Worm (Caenorhabditis elegans) whole organism, young adult: Measurements from ENCODE around the gene W04E12.4.

Experiments
- B0035.1 ChIP-seq: sonication (generic microtip); optimal IDR thresholded peaks from 2 replicates; lab custom pipeline; 2016; ENCODE audit warnings: missing genetic modification characterization, mild to moderate bottlenecking, missing compliant biosample characterization, missing genotype, missing genetic modification reagents
- D2030.7 ChIP-seq: fragments of 200-800 bp; sonication (Bioruptor generic); IDR thresholded peaks from 2 replicates; pipeline ENCODE4 v1.3.6; 2022; ENCODE audit warnings: missing genetic modification reagents, missing genetic modification characterization, missing compliant biosample characterization
- F23B12.7 ChIP-seq: sonication (generic microtip); optimal IDR thresholded peaks from 2 replicates; lab custom pipeline; 2017; ENCODE audit warnings: missing genetic modification characterization, mild to moderate bottlenecking, missing compliant biosample characterization, antibody characterized with exemption, moderate library complexity; ENCODE audit not compliant: insufficient read depth
- F33H1.4 ChIP-seq: fragments of 200-800 bp; sonication (Bioruptor generic); IDR thresholded peaks from 2 replicates; pipeline ENCODE4 v1.3.6; 2022; ENCODE audit warnings: missing genetic modification reagents, missing genetic modification characterization, missing compliant biosample characterization
- F39B2.1 ChIP-seq: fragments of 200-800 bp; sonication (Bioruptor generic); IDR thresholded peaks from 2 replicates; pipeline ENCODE4 v1.3.6; 2022; ENCODE audit warnings: missing genetic modification reagents, missing genetic modification characterization, missing compliant biosample characterization
- F52B5.7 ChIP-seq: sonication (generic microtip); optimal IDR thresholded peaks from 2 replicates; lab custom pipeline; 2016; ENCODE audit warnings: mild to moderate bottlenecking, missing genetic modification characterization, missing compliant biosample characterization
- F55B11.4 ChIP-seq: sonication (generic microtip); optimal IDR thresholded peaks from 2 replicates; lab custom pipeline; 2016; ENCODE audit warnings: missing compliant biosample characterization, missing genetic modification characterization, borderline replicate concordance; ENCODE audit not compliant: insufficient read depth
- Y95B8A.8 ChIP-seq: fragments of 200-800 bp; sonication (Bioruptor generic); IDR thresholded peaks from 2 replicates; pipeline ENCODE4 v1.3.6; 2022; ENCODE audit warnings: missing genetic modification reagents, missing genetic modification characterization, missing compliant biosample characterization
- aptf-3 ChIP-seq: fragments of 200-800 bp; sonication (Bioruptor generic); IDR thresholded peaks from 2 replicates; pipeline ENCODE4 v1.3.6; 2022; ENCODE audit warnings: missing genetic modification characterization, missing compliant biosample characterization
- athp-1 ChIP-seq: sonication (generic microtip); optimal IDR thresholded peaks from 2 replicates; lab custom pipeline; 2017; ENCODE audit warnings: mild to moderate bottlenecking, missing genetic modification characterization, missing compliant biosample characterization
- attf-3 ChIP-seq: fragments of 200-800 bp; sonication (Bioruptor generic); conservative IDR thresholded peaks from 2 replicates; pipeline ENCODE4 v1.3.6; 2022; ENCODE audit warnings: missing genetic modification reagents, missing genetic modification characterization, missing compliant biosample characterization
- attf-5 ChIP-seq: fragments of 200-800 bp; sonication (Bioruptor generic); optimal IDR thresholded peaks from 2 replicates; lab custom pipeline; 2018; ENCODE audit warnings: mild to moderate bottlenecking, missing genetic modification characterization, missing compliant biosample characterization
- bed-2 ChIP-seq: fragments of 200-800 bp; sonication (Bioruptor generic); IDR thresholded peaks from 2 replicates; pipeline ENCODE4 v1.3.6; 2022; ENCODE audit warnings: missing genetic modification reagents, missing genetic modification characterization, missing compliant biosample characterization
- ccch-3 ChIP-seq: fragments of 200-800 bp; sonication (Bioruptor generic); optimal IDR thresholded peaks from 2 replicates; lab custom pipeline; 2018; ENCODE audit warnings: mild to moderate bottlenecking, missing genetic modification characterization, missing compliant biosample characterization
- cebp-2 ChIP-seq: fragments of 200-800 bp; sonication (Bioruptor generic); IDR thresholded peaks from 2 replicates; pipeline ENCODE4 v1.3.6; 2022; ENCODE audit warnings: missing genetic modification characterization, missing compliant biosample characterization
- ceh-100 ChIP-seq: fragments of 200-800 bp; sonication (Bioruptor generic); IDR thresholded peaks from 2 replicates; pipeline ENCODE4 v1.3.6; 2022; ENCODE audit warnings: missing genetic modification reagents, missing genetic modification characterization, missing compliant biosample characterization
- ceh-27 ChIP-seq: fragments of 200-800 bp; sonication (Bioruptor generic); optimal IDR thresholded peaks from 2 replicates; lab custom pipeline; 2018; ENCODE audit warnings: mild to moderate bottlenecking, missing genetic modification characterization, moderate library complexity, missing compliant biosample characterization
- die-1 ChIP-seq: sonication (generic microtip); optimal IDR thresholded peaks from 2 replicates; lab custom pipeline; 2016; ENCODE audit warnings: missing genotype, mild to moderate bottlenecking, missing genetic modification characterization, missing compliant biosample characterization
- egrh-3 ChIP-seq: fragments of 200-800 bp; sonication (Bioruptor generic); IDR thresholded peaks from 2 replicates; pipeline ENCODE4 v1.3.6; 2022; ENCODE audit warnings: missing genetic modification reagents, missing genetic modification characterization, missing compliant biosample characterization
- ekl-4 ChIP-seq: fragments of 200-800 bp; sonication (Bioruptor generic); IDR thresholded peaks from 2 replicates; pipeline ENCODE4 v1.3.6; 2022; ENCODE audit warnings: missing genetic modification reagents, missing genetic modification characterization, missing compliant biosample characterization
- him-1 ChIP-seq: sonication (generic microtip); optimal IDR thresholded peaks from 2 replicates; lab custom pipeline; 2016; ENCODE audit warnings: missing genotype, missing genetic modification reagents, missing genetic modification characterization, missing compliant biosample characterization
- hlh-12 ChIP-seq: sonication (generic microtip); optimal IDR thresholded peaks from 2 replicates; lab custom pipeline; 2016; ENCODE audit warnings: missing genetic modification characterization, missing compliant biosample characterization
- hlh-26 ChIP-seq: fragments of 200-800 bp; sonication (Bioruptor generic); conservative IDR thresholded peaks from 2 replicates; pipeline ENCODE4 v1.3.6; 2022; ENCODE audit warnings: missing genetic modification reagents, missing genetic modification characterization, missing compliant biosample characterization
- hmg-20 ChIP-seq: fragments of 200-800 bp; sonication (Bioruptor generic); IDR thresholded peaks from 2 replicates; pipeline ENCODE4 v1.3.6; 2022; ENCODE audit warnings: missing genetic modification reagents, missing genetic modification characterization, missing compliant biosample characterization
- hsf-1 ChIP-seq: fragments of 200-800 bp; sonication (Bioruptor generic); IDR thresholded peaks from 2 replicates; pipeline ENCODE4 v1.3.6; 2022; ENCODE audit warnings: missing genetic modification reagents, missing genetic modification characterization, missing compliant biosample characterization
- lag-1 ChIP-seq: fragments of 200-800 bp; sonication (Bioruptor generic); IDR thresholded peaks from 2 replicates; pipeline ENCODE4 v1.3.6; 2022; ENCODE audit warnings: missing genetic modification reagents, missing genetic modification characterization, missing compliant biosample characterization
- let-526 ChIP-seq: fragments of 200-800 bp; sonication (Bioruptor generic); IDR thresholded peaks from 2 replicates; pipeline ENCODE4 v1.3.6; 2022; ENCODE audit warnings: missing genetic modification reagents, missing genetic modification characterization, missing compliant biosample characterization
- lin-26 ChIP-seq: fragments of 200-800 bp; sonication (Bioruptor generic); IDR thresholded peaks from 2 replicates; pipeline ENCODE4 v1.3.6; 2022; ENCODE audit warnings: missing genetic modification reagents, missing genetic modification characterization, missing compliant biosample characterization
- madf-10 ChIP-seq: sonication (generic microtip); optimal IDR thresholded peaks from 2 replicates; lab custom pipeline; 2016; ENCODE audit warnings: mild to moderate bottlenecking, missing genetic modification characterization, missing compliant biosample characterization
- mel-28 ChIP-seq: sonication (generic microtip); optimal IDR thresholded peaks from 2 replicates; lab custom pipeline; 2016; ENCODE audit warnings: borderline replicate concordance, mild to moderate bottlenecking, missing genetic modification characterization, missing compliant biosample characterization
- mxl-1 ChIP-seq: sonication (generic microtip); optimal IDR thresholded peaks from 2 replicates; lab custom pipeline; 2016; ENCODE audit warnings: missing genetic modification characterization, missing compliant biosample characterization
- nfya-2 ChIP-seq: fragments of 200-800 bp; sonication (Bioruptor generic); IDR thresholded peaks from 2 replicates; pipeline ENCODE4 v1.3.6; 2022; ENCODE audit warnings: missing genetic modification reagents, missing genetic modification characterization, missing compliant biosample characterization
- nhr-120 ChIP-seq: fragments of 200-800 bp; sonication (Bioruptor generic); IDR thresholded peaks from 2 replicates; pipeline ENCODE4 v1.3.6; 2022; ENCODE audit warnings: missing genetic modification characterization, missing compliant biosample characterization
- nhr-80 ChIP-seq: sonication (generic microtip); optimal IDR thresholded peaks from 2 replicates; lab custom pipeline; 2016; ENCODE audit warnings: missing genetic modification characterization, missing compliant biosample characterization
- pbrm-1 ChIP-seq: fragments of 200-800 bp; sonication (Bioruptor generic); IDR thresholded peaks from 2 replicates; pipeline ENCODE4 v1.3.6; 2022; ENCODE audit warnings: missing genetic modification reagents, missing genetic modification characterization, missing compliant biosample characterization
- pha-4 ChIP-seq: fragments of 150-350 bp; sonication (generic microtip); optimal IDR thresholded peaks from 2 replicates; lab custom pipeline; 2014; ENCODE audit warnings: missing biosample characterization, missing genetic modification reagents, missing genetic modification characterization
- rcor-1 ChIP-seq: fragments of 200-800 bp; sonication (Bioruptor generic); IDR thresholded peaks from 2 replicates; pipeline ENCODE4 v1.3.6; 2022; ENCODE audit warnings: missing genetic modification reagents, missing genetic modification characterization, missing compliant biosample characterization
- rec-8 ChIP-seq, 2 experiments: sonication (generic microtip); optimal IDR thresholded peaks; 2 replicates each; lab custom pipeline; 2016; ENCODE audit warnings: mild to moderate bottlenecking in 2 of 2, missing genetic modification characterization in 2 of 2, missing genetic modification reagents in 2 of 2, missing genotype in 2 of 2, missing biosample characterization in 1 of 2, missing compliant biosample characterization in 1 of 2, moderate library complexity in 1 of 2
- repo-1 ChIP-seq: sonication (generic microtip); optimal IDR thresholded peaks from 2 replicates; lab custom pipeline; 2017; ENCODE audit warnings: mild to moderate bottlenecking, missing genetic modification characterization, missing compliant biosample characterization
- sdz-38 ChIP-seq: sonication (generic microtip); optimal IDR thresholded peaks from 2 replicates; lab custom pipeline; 2016; ENCODE audit warnings: missing genotype, missing genetic modification characterization, missing compliant biosample characterization
- sea-2 ChIP-seq: fragments of 200-800 bp; sonication (Bioruptor generic); IDR thresholded peaks from 2 replicates; pipeline ENCODE4 v1.3.6; 2022; ENCODE audit warnings: missing genetic modification characterization, missing compliant biosample characterization
- somi-1 ChIP-seq: fragments of 200-800 bp; sonication (Bioruptor generic); optimal IDR thresholded peaks from 2 replicates; lab custom pipeline; 2018; ENCODE audit warnings: mild to moderate bottlenecking, missing genetic modification characterization, missing compliant biosample characterization
- tbx-9 ChIP-seq: sonication (generic microtip); optimal IDR thresholded peaks from 2 replicates; lab custom pipeline; 2016; ENCODE audit warnings: borderline replicate concordance, missing genetic modification characterization, inconsistent platforms, missing compliant biosample characterization
- tlf-1 ChIP-seq: fragments of 200-800 bp; sonication (Bioruptor generic); optimal IDR thresholded peaks from 2 replicates; lab custom pipeline; 2018; ENCODE audit warnings: mild to moderate bottlenecking, missing genetic modification characterization, missing compliant biosample characterization
- zfh-2 ChIP-seq: fragments of 200-800 bp; sonication (Bioruptor generic); conservative IDR thresholded peaks from 2 replicates; pipeline ENCODE4 v1.3.6; 2022; ENCODE audit warnings: missing genetic modification reagents, missing genetic modification characterization, missing compliant biosample characterization

The W04E12.4 gene

DNA sequence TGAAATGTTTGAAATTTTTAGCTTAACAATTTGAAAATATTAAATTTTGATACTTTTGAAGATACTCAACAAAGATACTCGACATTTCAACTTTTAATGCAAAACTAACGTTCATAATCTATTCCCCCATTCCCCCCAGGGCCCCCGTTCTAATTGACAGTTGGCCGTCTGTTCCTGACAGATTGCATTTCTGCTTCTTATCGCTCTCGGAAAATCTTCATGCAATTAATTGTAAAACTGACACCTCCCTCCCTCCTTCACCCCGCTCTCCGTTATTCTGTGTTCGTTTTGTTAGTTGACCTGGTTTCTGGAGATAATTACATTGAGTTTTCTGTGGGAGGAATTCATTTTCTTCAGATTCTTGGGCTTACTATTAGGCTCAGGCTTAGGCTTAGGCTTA, 25.5 kb upstream of the W04E12.4 start:
- no peak for TF ChIP-seq madf-10 (tag; lab: Kevin White, UChicago)
- peak; percentile 23 for TF ChIP-seq nhr-80
- TF ChIP-seq, all 124 proteins: peak for 1

DNA sequence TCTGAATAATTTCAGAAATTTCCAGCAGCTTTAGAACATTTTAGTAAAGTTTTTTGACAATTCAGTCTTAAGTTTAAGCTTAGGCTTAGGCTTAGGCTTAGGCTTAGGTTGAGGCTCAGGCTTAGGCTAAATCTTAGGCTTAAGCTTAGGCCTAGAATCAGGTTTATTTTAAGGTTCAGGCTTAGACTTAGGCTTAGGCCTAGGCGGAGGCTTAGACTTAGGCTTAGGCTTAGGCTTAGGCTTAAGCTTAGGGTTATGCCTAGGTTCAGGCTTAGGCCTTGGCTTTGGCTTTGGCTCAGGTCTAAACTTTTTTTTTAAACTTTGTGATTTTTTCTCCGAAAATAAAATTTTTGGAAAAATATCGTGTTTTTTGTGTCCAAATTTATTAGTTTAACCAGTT, 24.7 kb upstream of the W04E12.4 start:
- TF ChIP-seq tlf-1 (GFP tag; lab: Kevin White, UChicago) (no peak), D2030.7 (no peak), die-1 (tag; lab: Kevin White, UChicago) (no peak), ceh-100 (GFP tag; lab: Robert Waterston, UW) (no peak), bed-2 (GFP tag; lab: Robert Waterston, UW) (no peak), lag-1 (no peak), mel-28 (tag; lab: Kevin White, UChicago) (no peak), tbx-9 (tag; lab: Kevin White, UChicago) (no peak), sdz-38 (tag; lab: Kevin White, UChicago) (no peak), hlh-12 (tag; lab: Kevin White, UChicago) (no peak), ceh-27 (GFP tag; lab: Kevin White, UChicago) (no peak), pha-4 (no peak), lin-26 (no peak), Y95B8A.8 (no peak), hsf-1 (no peak), F23B12.7 (tag; lab: Kevin White, UChicago) (no peak), mxl-1 (no peak)
- TF ChIP-seq, all 124 proteins: peak for 0

DNA sequence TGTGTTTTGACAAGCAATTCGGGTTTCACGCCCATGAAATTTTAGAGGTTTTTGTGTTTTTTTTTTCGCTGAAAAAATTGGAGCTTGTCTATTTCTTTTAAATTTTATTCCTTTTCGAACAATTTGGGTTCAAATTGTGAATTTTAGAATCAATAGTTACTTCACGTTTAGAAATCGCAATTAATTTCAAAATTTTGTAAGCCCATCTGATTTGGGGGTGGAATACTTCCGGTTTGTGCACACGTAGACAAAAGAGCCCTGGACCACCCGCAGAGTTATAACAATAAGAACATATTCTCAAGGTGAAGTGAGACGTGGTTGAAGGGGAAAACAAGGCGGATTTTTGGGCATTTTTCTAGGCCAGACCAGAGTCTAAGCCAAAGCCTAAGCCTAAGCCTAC, 24.2 kb upstream of the W04E12.4 start, which contains the start of gene Y116F11A.6:
TSS of gene Y116F11A.6 (plus strand) at position 301 of the 400 bp plus-strand sequence.
- TF ChIP-seq hmg-20 (GFP tag; lab: Robert Waterston, UW) (no peak), ccch-3 (no peak), F33H1.4 (GFP tag; lab: Robert Waterston, UW) (no peak), nhr-120 (GFP tag; lab: Robert Waterston, UW) (no peak), sea-2 (GFP tag; lab: Robert Waterston, UW) (no peak), tbx-9 (tag; lab: Kevin White, UChicago) (no peak), him-1 (tag; lab: Kevin White, UChicago) (no peak), sdz-38 (tag; lab: Kevin White, UChicago) (no peak), egrh-3 (no peak), lag-1 (no peak), rec-8 (tag; optimal IDR thresholded peaks at IDR 0.05; lab: Kevin White, UChicago) (no peak), F52B5.7 (tag; lab: Kevin White, UChicago) (no peak), rcor-1 (no peak), B0035.1 (tag; lab: Kevin White, UChicago) (no peak)

- TF ChIP-seq hlh-26 (no peak), ekl-4 (GFP tag; lab: Robert Waterston, UW) (no peak), cebp-2 (GFP tag; lab: Robert Waterston, UW) (no peak), aptf-3 (GFP tag; lab: Robert Waterston, UW) (no peak), pbrm-1 (GFP tag; lab: Robert Waterston, UW) (peak; percentile 64), lag-1 (no peak), hlh-12 (tag; lab: Kevin White, UChicago) (no peak), F52B5.7 (tag; lab: Kevin White, UChicago) (no peak), repo-1 (tag; lab: Kevin White, UChicago) (no peak), let-526 (GFP tag; lab: Robert Waterston, UW) (no peak), attf-3 (GFP tag; lab: Robert Waterston, UW) (no peak; the same call in 1 of the 2 replicates), attf-5 (no peak), nfya-2 (GFP tag; lab: Robert Waterston, UW) (no peak), F55B11.4 (no peak), mel-28 (tag; lab: Kevin White, UChicago) (no peak), F39B2.1 (GFP tag; lab: Robert Waterston, UW) (no peak), him-1 (tag; lab: Kevin White, UChicago) (peak; percentile 4), somi-1 (GFP tag; lab: Kevin White, UChicago) (no peak), athp-1 (tag; lab: Kevin White, UChicago) (no peak), zfh-2 (GFP tag; lab: Robert Waterston, UW) (peak; percentile 56)
These were observed 20.5 kb upstream of the W04E12.4 start for ce11 chrV:19722881-19723280.
